Worm (Caenorhabditis elegans) whole organism, L3 larva: ENCODE data around the gene K02D10.3.

Source experiments
- R02D3.7 ChIP-seq: fragments of 150-350 bp; optimal IDR thresholded peaks from 2 replicates; lab custom pipeline; 2014; ENCODE audit warnings: missing biosample characterization, missing genetic modification characterization
- ZK546.5 ChIP-seq: sonication (generic microtip); optimal IDR thresholded peaks from 2 replicates; lab custom pipeline; 2017; ENCODE audit warnings: missing biosample characterization, missing genetic modification characterization
- aly-2 ChIP-seq: fragments of 150-350 bp; optimal IDR thresholded peaks from 2 replicates; lab custom pipeline; 2014; ENCODE audit warnings: missing biosample characterization, missing genetic modification characterization
- ama-1 ChIP-seq: fragments of 150-350 bp; optimal IDR thresholded peaks from 2 replicates; lab custom pipeline; 2018
- ceh-16 ChIP-seq: sonication (generic microtip); optimal IDR thresholded peaks from 2 replicates; lab custom pipeline; 2017; ENCODE audit warnings: missing biosample characterization, missing genetic modification characterization
- ceh-28 ChIP-seq: fragments of 150-350 bp; optimal IDR thresholded peaks from 2 replicates; lab custom pipeline; 2014; ENCODE audit warnings: missing biosample characterization, missing genetic modification reagents, missing genetic modification characterization
- ceh-82 ChIP-seq: fragments of 150-350 bp; optimal IDR thresholded peaks from 2 replicates; lab custom pipeline; 2014; ENCODE audit warnings: missing biosample characterization, missing genetic modification characterization
- ceh-9 ChIP-seq: sonication (generic microtip); optimal IDR thresholded peaks from 2 replicates; lab custom pipeline; 2018; ENCODE audit warnings: missing biosample characterization, missing genetic modification characterization
- daf-12 ChIP-seq: fragments of 150-350 bp; optimal IDR thresholded peaks from 2 replicates; lab custom pipeline; 2014; ENCODE audit warnings: missing biosample characterization, missing genetic modification reagents, missing genetic modification characterization
- egl-27 ChIP-seq: sonication (generic microtip); optimal IDR thresholded peaks from 4 replicates; lab custom pipeline; 2017; ENCODE audit warnings: missing biosample characterization, missing genetic modification reagents, missing genetic modification characterization
- egl-5 ChIP-seq: fragments of 150-350 bp; optimal IDR thresholded peaks from 2 replicates; lab custom pipeline; 2017; ENCODE audit warnings: missing biosample characterization, missing genetic modification reagents, missing genetic modification characterization, inconsistent platforms
- elt-1 ChIP-seq: fragments of 150-350 bp; optimal IDR thresholded peaks from 2 replicates; lab custom pipeline; 2014; ENCODE audit warnings: missing biosample characterization, missing genetic modification characterization
- elt-2 ChIP-seq: sonication (generic microtip); optimal IDR thresholded peaks from 2 replicates; lab custom pipeline; 2016; ENCODE audit warnings: missing genetic modification reagents, mild to moderate bottlenecking, missing genetic modification characterization, missing compliant biosample characterization
- elt-3 ChIP-seq, 3 experiments: fragments of 150-350 bp in 1 of 3; sonication (generic microtip) in 2 of 3; optimal IDR thresholded peaks; 2 replicates in 2 of 3; 4 replicates in 1 of 3; lab custom pipeline; 2014 to 2017; ENCODE audit warnings: missing biosample characterization in 3 of 3, missing genetic modification characterization in 3 of 3
- eor-1 ChIP-seq, 2 experiments: fragments of 150-350 bp; optimal IDR thresholded peaks; 2 replicates each; lab custom pipeline; 2014 to 2018; ENCODE audit warnings: missing biosample characterization in 2 of 2, missing genetic modification characterization in 2 of 2
- fkh-10 ChIP-seq: sonication (generic microtip); optimal IDR thresholded peaks from 2 replicates; lab custom pipeline; 2017; ENCODE audit warnings: missing biosample characterization, missing genetic modification reagents, missing genetic modification characterization
- fkh-2 ChIP-seq: fragments of 150-350 bp; optimal IDR thresholded peaks from 2 replicates; lab custom pipeline; 2014; ENCODE audit warnings: missing biosample characterization, missing genetic modification reagents, missing genetic modification characterization
- fos-1 ChIP-seq: fragments of 150-350 bp; optimal IDR thresholded peaks from 2 replicates; lab custom pipeline; 2014; ENCODE audit warnings: missing biosample characterization, missing genetic modification characterization
- hmg-11 ChIP-seq: sonication (generic microtip); optimal IDR thresholded peaks from 2 replicates; lab custom pipeline; 2016; ENCODE audit warnings: missing genetic modification characterization, missing compliant biosample characterization
- jun-1 ChIP-seq: fragments of 150-350 bp; optimal IDR thresholded peaks from 2 replicates; lab custom pipeline; 2014; ENCODE audit warnings: missing biosample characterization, missing genetic modification reagents, missing genetic modification characterization
- lin-15B ChIP-seq: fragments of 150-350 bp; optimal IDR thresholded peaks from 2 replicates; lab custom pipeline; 2014; ENCODE audit warnings: missing biosample characterization, missing genetic modification characterization
- lin-39 ChIP-seq: fragments of 150-350 bp; optimal IDR thresholded peaks from 2 replicates; lab custom pipeline; 2018; ENCODE audit warnings: missing biosample characterization, missing genetic modification reagents, missing genetic modification characterization
- lsy-12 ChIP-seq: sonication (generic microtip); optimal IDR thresholded peaks from 2 replicates; lab custom pipeline; 2016; ENCODE audit warnings: mild to moderate bottlenecking, missing genetic modification characterization, missing compliant biosample characterization
- mdl-1 ChIP-seq: fragments of 150-350 bp; optimal IDR thresholded peaks from 2 replicates; lab custom pipeline; 2014; ENCODE audit warnings: missing biosample characterization, missing genetic modification characterization
- mml-1 ChIP-seq: fragments of 150-350 bp; sonication (generic microtip); optimal IDR thresholded peaks from 3 replicates; lab custom pipeline; 2014; ENCODE audit warnings: missing biosample characterization, missing genetic modification characterization
- nfya-1 ChIP-seq: sonication (generic microtip); optimal IDR thresholded peaks from 2 replicates; lab custom pipeline; 2017; ENCODE audit warnings: missing genetic modification characterization, mild to moderate bottlenecking, missing compliant biosample characterization, antibody characterized with exemption, moderate library complexity; ENCODE audit not compliant: insufficient read depth
- nhr-11 ChIP-seq: fragments of 150-350 bp; optimal IDR thresholded peaks from 2 replicates; lab custom pipeline; 2014; ENCODE audit warnings: missing biosample characterization, missing genetic modification characterization
- nhr-12 ChIP-seq: fragments of 150-350 bp; optimal IDR thresholded peaks from 2 replicates; lab custom pipeline; 2014; ENCODE audit warnings: missing biosample characterization, missing genetic modification characterization
- nhr-23 ChIP-seq: fragments of 150-350 bp; optimal IDR thresholded peaks from 2 replicates; lab custom pipeline; 2014; ENCODE audit warnings: missing biosample characterization, missing genetic modification reagents, missing genetic modification characterization
- nhr-237 ChIP-seq: fragments of 150-350 bp; optimal IDR thresholded peaks from 2 replicates; lab custom pipeline; 2014; ENCODE audit warnings: missing biosample characterization, missing genetic modification characterization
- nhr-25 ChIP-seq: sonication (generic microtip); optimal IDR thresholded peaks from 2 replicates; lab custom pipeline; 2017; ENCODE audit warnings: missing biosample characterization, missing genetic modification characterization
- nhr-28 ChIP-seq: fragments of 150-350 bp; optimal IDR thresholded peaks from 2 replicates; lab custom pipeline; 2014; ENCODE audit warnings: missing biosample characterization, missing genetic modification characterization
- nhr-43 ChIP-seq: sonication (generic microtip); optimal IDR thresholded peaks from 2 replicates; lab custom pipeline; 2016; ENCODE audit warnings: mild to moderate bottlenecking, missing genetic modification characterization, missing compliant biosample characterization; ENCODE audit not compliant: poor library complexity, severe bottlenecking
- nhr-67 ChIP-seq: fragments of 150-350 bp; optimal IDR thresholded peaks from 2 replicates; lab custom pipeline; 2014; ENCODE audit warnings: missing biosample characterization, missing genetic modification characterization
- nhr-76 ChIP-seq: fragments of 150-350 bp; sonication (generic microtip); optimal IDR thresholded peaks from 5 replicates; lab custom pipeline; 2014; ENCODE audit warnings: missing biosample characterization, missing genetic modification characterization
- nhr-77 ChIP-seq: fragments of 150-350 bp; optimal IDR thresholded peaks from 2 replicates; lab custom pipeline; 2014; ENCODE audit warnings: missing biosample characterization, missing genetic modification characterization
- pha-4 ChIP-seq: fragments of 150-350 bp; optimal IDR thresholded peaks from 2 replicates; lab custom pipeline; 2014; ENCODE audit warnings: missing biosample characterization, missing genetic modification reagents, missing genetic modification characterization
- pqm-1 ChIP-seq: fragments of 150-350 bp; optimal IDR thresholded peaks from 2 replicates; lab custom pipeline; 2017; ENCODE audit warnings: missing biosample characterization, missing genetic modification characterization, inconsistent platforms
- sea-2 ChIP-seq: fragments of 150-350 bp; sonication (generic microtip); optimal IDR thresholded peaks from 4 replicates; lab custom pipeline; 2014; ENCODE audit warnings: missing biosample characterization, missing genetic modification reagents, missing genetic modification characterization
- skn-1 ChIP-seq: fragments of 150-350 bp; optimal IDR thresholded peaks from 2 replicates; lab custom pipeline; 2014; ENCODE audit warnings: missing biosample characterization, missing genetic modification characterization
- snpc-4 ChIP-seq: fragments of 150-350 bp; optimal IDR thresholded peaks from 2 replicates; lab custom pipeline; 2014; ENCODE audit warnings: missing biosample characterization, missing genetic modification characterization
- tbx-2 ChIP-seq: sonication (generic microtip); optimal IDR thresholded peaks from 2 replicates; lab custom pipeline; 2016; ENCODE audit warnings: mild to moderate bottlenecking, missing genetic modification characterization, missing compliant biosample characterization
- unc-39 ChIP-seq: sonication (generic microtip); optimal IDR thresholded peaks from 4 replicates; lab custom pipeline; 2017; ENCODE audit warnings: missing biosample characterization, missing genetic modification characterization
- unc-62 ChIP-seq: fragments of 150-350 bp; sonication (generic microtip); optimal IDR thresholded peaks from 4 replicates; lab custom pipeline; 2014; ENCODE audit warnings: missing biosample characterization, missing genetic modification reagents, missing genetic modification characterization
- zag-1 ChIP-seq: fragments of 150-350 bp; optimal IDR thresholded peaks from 2 replicates; lab custom pipeline; 2014; ENCODE audit warnings: missing biosample characterization, missing genetic modification characterization
- ztf-11 ChIP-seq: fragments of 150-350 bp; optimal IDR thresholded peaks from 2 replicates; lab custom pipeline; 2014; ENCODE audit warnings: missing biosample characterization, missing genetic modification characterization
- ztf-4 ChIP-seq: fragments of 150-350 bp; optimal IDR thresholded peaks from 2 replicates; lab custom pipeline; 2014; ENCODE audit warnings: missing biosample characterization, missing genetic modification characterization

K02D10.3 gene

ce11 chrIII:8737391-8737790 is 34.4 kb downstream of the K02D10.3 start:
- TF ChIP-seq pqm-1 (tag; lab: Kevin White, UChicago) (no peak), R02D3.7 (tag; lab: Kevin White, UChicago) (no peak), mdl-1 (no peak), ZK546.5 (tag; lab: Kevin White, UChicago) (no peak)
- TF ChIP-seq, all 47 proteins: peak for 0

ce11 chrIII:8734327-8734885 is 37.3 kb downstream of the K02D10.3 start:
- peak; percentile 80 for TF ChIP-seq nhr-23 (tag; lab: Kevin White, UChicago)
- TF ChIP-seq nfya-1, result peak; percentile 50
- no peak for TF ChIP-seq nhr-11 (tag; lab: Kevin White, UChicago)
- TF ChIP-seq zag-1 (tag; lab: Kevin White, UChicago), result no peak
- TF ChIP-seq hmg-11 (tag; lab: Kevin White, UChicago), result peak; percentile 24
- no peak for TF ChIP-seq ZK546.5 (tag; lab: Kevin White, UChicago)
- TF ChIP-seq ama-1 (lab: Kevin White, UChicago), result no peak
- no peak for TF ChIP-seq ceh-16 (tag; lab: Kevin White, UChicago)
- TF ChIP-seq elt-2 (tag; lab: Kevin White, UChicago), result peak; percentile 59
- peak; percentile 6 for TF ChIP-seq mdl-1
- TF ChIP-seq ztf-4 (tag; lab: Kevin White, UChicago), result no peak
- no peak for TF ChIP-seq tbx-2 (tag; lab: Kevin White, UChicago)
- TF ChIP-seq unc-39, result no peak
- no peak for TF ChIP-seq mml-1 (tag; lab: Kevin White, UChicago)
- no peak for TF ChIP-seq aly-2 (tag; lab: Kevin White, UChicago)
- no peak for TF ChIP-seq lin-39
- no peak for TF ChIP-seq nhr-67 (tag; lab: Kevin White, UChicago)
- TF ChIP-seq nhr-237 (tag; lab: Kevin White, UChicago), result no peak
- TF ChIP-seq nhr-28, result no peak
- peak; percentile 82 for TF ChIP-seq nhr-25 (tag; lab: Kevin White, UChicago)
- TF ChIP-seq ceh-28 (tag; lab: Kevin White, UChicago), result no peak
- no peak for TF ChIP-seq fos-1 (tag; lab: Kevin White, UChicago)
- no peak for TF ChIP-seq nhr-77 (tag; lab: Kevin White, UChicago)
- no peak for TF ChIP-seq fkh-2
- TF ChIP-seq eor-1 (tag; optimal IDR thresholded peaks at IDR 0.05; lab: Kevin White, UChicago), result no peak
- TF ChIP-seq elt-1 (tag; lab: Kevin White, UChicago), result no peak
- no peak for TF ChIP-seq skn-1 (tag; lab: Kevin White, UChicago)
- TF ChIP-seq jun-1, result no peak
- no peak for TF ChIP-seq ceh-9 (tag; lab: Kevin White, UChicago)
- TF ChIP-seq nhr-12 (tag; lab: Kevin White, UChicago), result no peak
- TF ChIP-seq R02D3.7 (tag; lab: Kevin White, UChicago), result no peak
- no peak for TF ChIP-seq nhr-76 (tag; lab: Kevin White, UChicago)
- peak; percentile 8 for TF ChIP-seq pha-4 (tag; lab: Kevin White, UChicago)
- TF ChIP-seq nhr-43 (tag; lab: Kevin White, UChicago), result peak; percentile 79
- TF ChIP-seq lsy-12 (tag; lab: Kevin White, UChicago), result no peak
- TF ChIP-seq sea-2 (GFP tag; lab: Kevin White, UChicago), result no peak
- no peak for TF ChIP-seq elt-3 (tag; optimal IDR thresholded peaks at IDR 0.05; lab: Kevin White, UChicago)
- no peak for TF ChIP-seq egl-27
- no peak for TF ChIP-seq snpc-4 (tag; lab: Kevin White, UChicago)
- TF ChIP-seq fkh-10 (GFP tag; lab: Kevin White, UChicago), result no peak
- peak; percentile 42 for TF ChIP-seq pqm-1 (tag; lab: Kevin White, UChicago)
- TF ChIP-seq egl-5, result no peak
- TF ChIP-seq unc-62 (GFP tag; lab: Kevin White, UChicago), result peak; percentile 50
- no peak for TF ChIP-seq daf-12
- TF ChIP-seq ztf-11 (tag; lab: Kevin White, UChicago), result no peak
- TF ChIP-seq lin-15B (tag; lab: Kevin White, UChicago), result no peak
- no peak for TF ChIP-seq ceh-82 (tag; lab: Kevin White, UChicago)
